Fruit fly (Drosophila melanogaster) Kc167 (cell line): ENCODE results near the gene AdamTS-A.

Source experiments
- Myc ChIP-seq: fragments of >200 bp; optimal IDR thresholded peaks from 2 replicates; lab custom pipeline; 2017; ENCODE audit warnings: missing external identifiers
- Sin3A ChIP-seq: fragments of >200 bp; optimal IDR thresholded peaks from 2 replicates; lab custom pipeline; 2018; ENCODE audit warnings: missing external identifiers
- h ChIP-seq: fragments of >200 bp; optimal IDR thresholded peaks from 3 replicates; lab custom pipeline; 2018; ENCODE audit warnings: missing external identifiers
- insv ChIP-seq: fragments of >200 bp; optimal IDR thresholded peaks from 3 replicates; lab custom pipeline; 2018; ENCODE audit warnings: missing external identifiers
- psq ChIP-seq: fragments of >200 bp; optimal IDR thresholded peaks from 2 replicates; lab custom pipeline; 2017; ENCODE audit warnings: missing external identifiers
- ttk ChIP-seq: sonication (Bioruptor generic); optimal IDR thresholded peaks from 2 replicates; lab custom pipeline; 2017; ENCODE audit warnings: missing external identifiers

The AdamTS-A gene

dm6 chr3R:15425638-15426487 lies 50.1 kb downstream of the AdamTS-A start:
- TF ChIP-seq insv (lab: Kevin White, UChicago): no peak

- TF ChIP-seq ttk (no peak), Myc (lab: Kevin White, UChicago) (no peak), insv (lab: Kevin White, UChicago) (no peak), psq (lab: Kevin White, UChicago) (no peak), Sin3A (lab: Kevin White, UChicago) (no peak), h (lab: Kevin White, UChicago) (no peak)
Observed at dm6 chr3R:15424187-15424586, 51.8 kb downstream of the AdamTS-A start.

dm6 chr3R:15420375-15420931 lies 55.5 kb downstream of the AdamTS-A start:
- no peak for TF ChIP-seq Sin3A (lab: Kevin White, UChicago)
- TF ChIP-seq psq (lab: Kevin White, UChicago): no peak
- TF ChIP-seq Myc (lab: Kevin White, UChicago): no peak
- TF ChIP-seq insv (lab: Kevin White, UChicago): no peak
- no peak for TF ChIP-seq h (lab: Kevin White, UChicago)
- no peak for TF ChIP-seq ttk

- TF ChIP-seq Myc (lab: Kevin White, UChicago) (no peak), insv (lab: Kevin White, UChicago) (no peak), Sin3A (lab: Kevin White, UChicago) (no peak), psq (lab: Kevin White, UChicago) (no peak), ttk (no peak), h (lab: Kevin White, UChicago) (no peak)
Observed at dm6 chr3R:15418824-15419530, 57.0 kb downstream of the AdamTS-A start.

- TF ChIP-seq Sin3A (lab: Kevin White, UChicago) (no peak), insv (lab: Kevin White, UChicago) (no peak), ttk (no peak), h (lab: Kevin White, UChicago) (no peak), Myc (lab: Kevin White, UChicago) (no peak)
Observed at dm6 chr3R:15417761-15418754, 57.9 kb downstream of the AdamTS-A start.

dm6 chr3R:15414936-15415601 lies 60.9 kb downstream of the AdamTS-A start:
- TF ChIP-seq ttk: no peak
- TF ChIP-seq Myc (lab: Kevin White, UChicago): no peak
- TF ChIP-seq insv (lab: Kevin White, UChicago): no peak
- no peak for TF ChIP-seq Sin3A (lab: Kevin White, UChicago)
- TF ChIP-seq h (lab: Kevin White, UChicago): no peak
- no peak for TF ChIP-seq psq (lab: Kevin White, UChicago)

dm6 chr3R:15410689-15411587 lies 65.1 kb downstream of the AdamTS-A start:
- TF ChIP-seq ttk (no peak), Sin3A (lab: Kevin White, UChicago) (no peak)

- TF ChIP-seq Myc (lab: Kevin White, UChicago) (no peak), psq (lab: Kevin White, UChicago) (no peak), insv (lab: Kevin White, UChicago) (no peak), ttk (no peak), Sin3A (lab: Kevin White, UChicago) (no peak), h (lab: Kevin White, UChicago) (no peak)
Observed at dm6 chr3R:15409772-15410688, 66.0 kb downstream of the AdamTS-A start.

dm6 chr3R:15409110-15409771 lies 66.8 kb downstream of the AdamTS-A start:
- no peak for TF ChIP-seq Myc (lab: Kevin White, UChicago)
- TF ChIP-seq Sin3A (lab: Kevin White, UChicago): no peak
- TF ChIP-seq psq (lab: Kevin White, UChicago): no peak
- no peak for TF ChIP-seq h (lab: Kevin White, UChicago)
- TF ChIP-seq ttk: no peak
- no peak for TF ChIP-seq insv (lab: Kevin White, UChicago)
